Fruit fly (Drosophila melanogaster): Measurements from ENCODE around the gene Amnionless.
A peak's percentile ranks its signal among the peaks of the same experiment; 100 is the strongest.

Amnionless gene

dm6 chr2L:286421-286820 lies 2.5 kb downstream of the Amnionless start (continued):
- peak; percentile 79 for TF ChIP-seq corto (GFP tag; optimal IDR thresholded peaks at IDR 0.05)
- peak; percentile 57 for TF ChIP-seq CG1603 (tag; optimal IDR thresholded peaks at IDR 0.05)
- peak; percentile 63 for TF ChIP-seq Blimp-1 (GFP tag; optimal IDR thresholded peaks at IDR 0.05)
- TF ChIP-seq pb (GFP tag; optimal IDR thresholded peaks at IDR 0.05): peak; percentile 15
- TF ChIP-seq tin (GFP tag; optimal IDR thresholded peaks at IDR 0.05): peak; percentile 61
- no peak for TF ChIP-seq zf30C (GFP tag; optimal IDR thresholded peaks at IDR 0.05)
- TF ChIP-seq CG33557 (GFP tag; optimal IDR thresholded peaks at IDR 0.05): no peak
- TF ChIP-seq Gug (GFP tag; IDR thresholded peaks at IDR 0.05): peak; percentile 84; the same call in 3 of the 4 replicates
- peak; percentile 47 for TF ChIP-seq HHEX (GFP tag; optimal IDR thresholded peaks at IDR 0.05)
- TF ChIP-seq CG3847 (GFP tag; IDR thresholded peaks at IDR 0.05): peak; percentile 79
- no peak for TF ChIP-seq CG3838 (GFP tag; optimal IDR thresholded peaks at IDR 0.05)
- TF ChIP-seq Dfd (GFP tag; optimal IDR thresholded peaks at IDR 0.05): no peak
- peak; percentile 61 for TF ChIP-seq CG17328 (GFP tag; IDR thresholded peaks at IDR 0.05)
- no peak for TF ChIP-seq CG9437 (GFP tag; optimal IDR thresholded peaks at IDR 0.05)
- peak; percentile 46 to 54 for TF ChIP-seq bsh (GFP tag; optimal IDR thresholded peaks at IDR 0.05)
- TF ChIP-seq otp (GFP tag; IDR thresholded peaks at IDR 0.05): peak; percentile 64
- no peak for TF ChIP-seq Kr (GFP tag; optimal IDR thresholded peaks at IDR 0.05)
- no peak for TF ChIP-seq Doc3 (GFP tag; IDR thresholded peaks at IDR 0.05; ENCODE audit: partially characterized antibody)
- peak; percentile 43 for TF ChIP-seq en (GFP tag; optimal IDR thresholded peaks at IDR 0.05)
- peak; percentile 56; the same call in 1 of the 2 replicates for TF ChIP-seq wdn (GFP tag; IDR thresholded peaks at IDR 0.05)
- TF ChIP-seq Jarid2 (GFP tag; optimal IDR thresholded peaks at IDR 0.05): peak; percentile 41
- TF ChIP-seq CG7372 (GFP tag; IDR thresholded peaks at IDR 0.05): 0 out of 2 replicates have a peak, but pooled peaks have one; percentile 34
- TF ChIP-seq tap (tag; optimal IDR thresholded peaks at IDR 0.05): peak; percentile 54
- TF ChIP-seq CG12391 (tag; optimal IDR thresholded peaks at IDR 0.05): peak; percentile 65
- TF ChIP-seq pfk (GFP tag; optimal IDR thresholded peaks at IDR 0.05): no peak
- peak; percentile 60 for TF ChIP-seq Dad (GFP tag; optimal IDR thresholded peaks at IDR 0.05)
- TF ChIP-seq Adf1 (GFP tag; IDR thresholded peaks at IDR 0.05): peak; percentile 60; the same call in 1 of the 2 replicates
- no peak for TF ChIP-seq Bgb (GFP tag; IDR thresholded peaks at IDR 0.05; ENCODE audit: partially characterized antibody)
- no peak for TF ChIP-seq CG2116 (GFP tag; optimal IDR thresholded peaks at IDR 0.05)
- peak; percentile 41 for TF ChIP-seq shn (GFP tag; optimal IDR thresholded peaks at IDR 0.05)
- peak; percentile 55 for TF ChIP-seq CG5953 (GFP tag; IDR thresholded peaks at IDR 0.05)
- TF ChIP-seq CG13424 (tag; optimal IDR thresholded peaks at IDR 0.05): peak; percentile 57
- peak; percentile 21 for TF ChIP-seq odd (GFP tag; optimal IDR thresholded peaks at IDR 0.05)
- peak; percentile 54 for TF ChIP-seq CG5245 (GFP tag; optimal IDR thresholded peaks at IDR 0.05)
- TF ChIP-seq Nf-YA (GFP tag; IDR thresholded peaks at IDR 0.05): no peak
- peak; percentile 61 for TF ChIP-seq vfl (GFP tag; optimal IDR thresholded peaks at IDR 0.05)
- no peak for TF ChIP-seq CG10267 (tag; optimal IDR thresholded peaks at IDR 0.05)
- peak; percentile 36 for TF ChIP-seq CG11723 (GFP tag; optimal IDR thresholded peaks at IDR 0.05)
- no peak; the same call in 1 of the 2 replicates for TF ChIP-seq ham (GFP tag; IDR thresholded peaks at IDR 0.05)
- TF ChIP-seq CG11093 (GFP tag; IDR thresholded peaks at IDR 0.05): peak; percentile 43; the same call in 1 of the 3 replicates
- TF ChIP-seq Nf-YC (tag; optimal IDR thresholded peaks at IDR 0.05): no peak
- no peak for TF ChIP-seq CG10565 (GFP tag; optimal IDR thresholded peaks at IDR 0.05)
- no peak for TF ChIP-seq CG3726 (GFP tag; IDR thresholded peaks at IDR 0.05)
- peak; percentile 40 for TF ChIP-seq CG1233 (GFP tag; optimal IDR thresholded peaks at IDR 0.05)
- TF ChIP-seq CG17912 (GFP tag; optimal IDR thresholded peaks at IDR 0.05): peak; percentile 40
- TF ChIP-seq Stat92E (GFP tag; optimal IDR thresholded peaks at IDR 0.05): no peak
